Fruit fly (Drosophila melanogaster) whole organism, embryonic: Measurements from ENCODE around the gene p24-2.
A peak's percentile ranks its signal among the peaks of the same experiment; 100 is the strongest.

Experiments
- Adf1 ChIP-seq: fragments of 200-800 bp; sonication (Bioruptor generic); IDR thresholded peaks from 2 replicates; pipeline ENCODE4 v1.3.6; 2022; ENCODE audit warnings: missing biosample characterization, missing genetic modification characterization
- Antp ChIP-seq: fragments of 200-800 bp; sonication (Bioruptor generic); optimal IDR thresholded peaks from 3 replicates; lab custom pipeline; 2016; ENCODE audit warnings: missing biosample characterization, missing genetic modification characterization
- Atf3 ChIP-seq: fragments of 200-800 bp; sonication (Bioruptor generic); optimal IDR thresholded peaks from 3 replicates; lab custom pipeline; 2016; ENCODE audit warnings: missing biosample characterization, missing genetic modification characterization
- Atf6 ChIP-seq: fragments of 200-800 bp; sonication (Bioruptor generic); IDR thresholded peaks from 2 replicates; pipeline ENCODE4 v1.3.6; 2022; ENCODE audit warnings: missing biosample characterization, missing genetic modification characterization
- Awh ChIP-seq: fragments of 200-800 bp; sonication (Bioruptor generic); IDR thresholded peaks from 2 replicates; pipeline ENCODE4, ENCODE4 v1.3.6; 2022; ENCODE audit warnings: missing biosample characterization, missing genetic modification characterization
- Bteb2 ChIP-seq: fragments of 200-800 bp; sonication (Bioruptor generic); optimal IDR thresholded peaks from 2 replicates; lab custom pipeline; 2016; ENCODE audit warnings: missing biosample characterization, missing genetic modification characterization
- CG13287 ChIP-seq: fragments of 200-800 bp; sonication (Bioruptor generic); IDR thresholded peaks from 2 replicates; pipeline ENCODE4 v1.3.6; 2022; ENCODE audit warnings: missing biosample characterization, missing genetic modification characterization; ENCODE audit not compliant: partially characterized antibody
- CG1602 ChIP-seq: fragments of 200-800 bp; sonication (Bioruptor generic); optimal IDR thresholded peaks from 3 replicates; lab custom pipeline; 2016; ENCODE audit warnings: missing biosample characterization, missing genetic modification characterization
- CG1647 ChIP-seq: fragments of 200-800 bp; sonication (Bioruptor generic); optimal IDR thresholded peaks from 3 replicates; lab custom pipeline; 2016; ENCODE audit warnings: missing biosample characterization, missing genetic modification characterization
- CG17359 ChIP-seq: fragments of 200-800 bp; sonication (Bioruptor generic); optimal IDR thresholded peaks from 3 replicates; lab custom pipeline; 2018; ENCODE audit warnings: missing biosample characterization, mild to moderate bottlenecking, missing genetic modification characterization, moderate library complexity
- CG2120 ChIP-seq: fragments of 200-800 bp; sonication (Bioruptor generic); optimal IDR thresholded peaks from 3 replicates; lab custom pipeline; 2016; ENCODE audit warnings: missing biosample characterization, missing genetic modification characterization
- CG31388 ChIP-seq: fragments of 200-800 bp; sonication (Bioruptor generic); optimal IDR thresholded peaks from 2 replicates; lab custom pipeline; 2016; ENCODE audit warnings: missing biosample characterization, missing genetic modification characterization
- CG33557 ChIP-seq: fragments of 200-800 bp; sonication (Bioruptor generic); optimal IDR thresholded peaks from 2 replicates; lab custom pipeline; 2019; ENCODE audit warnings: missing biosample characterization, mild to moderate bottlenecking, missing genetic modification characterization, moderate library complexity
- CG3847 ChIP-seq: fragments of 200-800 bp; sonication (Bioruptor generic); IDR thresholded peaks from 2 replicates; pipeline ENCODE4 v1.3.6; 2022; ENCODE audit warnings: missing biosample characterization, missing genetic modification characterization
- CG5180 ChIP-seq: fragments of 200-800 bp; sonication (Bioruptor generic); optimal IDR thresholded peaks from 3 replicates; lab custom pipeline; 2017; ENCODE audit warnings: missing biosample characterization, missing genetic modification characterization, mild to moderate bottlenecking, moderate library complexity, missing genetic modification reagents
- CG7839 ChIP-seq: fragments of 200-800 bp; sonication (Bioruptor generic); optimal IDR thresholded peaks from 3 replicates; lab custom pipeline; 2018; ENCODE audit warnings: missing biosample characterization, mild to moderate bottlenecking, missing genetic modification characterization, moderate library complexity
- CG9215 ChIP-seq: fragments of 200-800 bp; sonication (Bioruptor generic); IDR thresholded peaks from 2 replicates; pipeline ENCODE4 v1.3.6; 2022; ENCODE audit warnings: missing biosample characterization, missing genetic modification characterization
- CG9797 ChIP-seq: fragments of 200-800 bp; sonication (Bioruptor generic); optimal IDR thresholded peaks from 3 replicates; lab custom pipeline; 2018; ENCODE audit warnings: missing biosample characterization, mild to moderate bottlenecking, missing genetic modification characterization
- CoRest ChIP-seq: fragments of 200-800 bp; sonication (Bioruptor generic); optimal IDR thresholded peaks from 3 replicates; lab custom pipeline; 2018; ENCODE audit warnings: missing biosample characterization, mild to moderate bottlenecking, missing genetic modification characterization, moderate library complexity
- D ChIP-seq, 2 experiments: fragments of 200-800 bp in 1 of 2; fragments of >200 bp in 1 of 2; sonication (Bioruptor generic) in 1 of 2; optimal IDR thresholded peaks; 2 replicates in 1 of 2; 3 replicates in 1 of 2; lab custom pipeline; 2017; ENCODE audit warnings: mild to moderate bottlenecking in 1 of 2, missing biosample characterization in 1 of 2, missing genetic modification characterization in 1 of 2, missing genetic modification reagents in 1 of 2
- D19A ChIP-seq: fragments of 200-800 bp; optimal IDR thresholded peaks from 3 replicates; lab custom pipeline; 2019; ENCODE audit warnings: missing biosample characterization, mild to moderate bottlenecking, missing genetic modification characterization, moderate library complexity
- Eip74EF ChIP-seq, 2 experiments: fragments of 200-800 bp in 1 of 2; fragments of >200 bp in 1 of 2; sonication (Bioruptor generic) in 1 of 2; optimal IDR thresholded peaks; 2 replicates each; lab custom pipeline; 2017 to 2019; ENCODE audit warnings: missing biosample characterization in 2 of 2, missing genetic modification characterization in 2 of 2, mild to moderate bottlenecking in 1 of 2, moderate library complexity in 1 of 2
- Hey ChIP-seq: fragments of 200-800 bp; sonication (Bioruptor generic); optimal IDR thresholded peaks from 3 replicates; lab custom pipeline; 2018; ENCODE audit warnings: missing biosample characterization, mild to moderate bottlenecking, missing genetic modification characterization
- Hmr ChIP-seq: fragments of 200-800 bp; sonication (Bioruptor generic); optimal IDR thresholded peaks from 3 replicates; lab custom pipeline; 2017; ENCODE audit warnings: mild to moderate bottlenecking, missing biosample characterization, missing genetic modification reagents, missing genetic modification characterization
- Hr39 ChIP-seq: fragments of >200 bp; optimal IDR thresholded peaks from 2 replicates; lab custom pipeline; 2017
- Nf-YA ChIP-seq: fragments of 200-800 bp; sonication (Bioruptor generic); IDR thresholded peaks from 2 replicates; pipeline ENCODE4 v1.3.6; 2022; ENCODE audit warnings: missing biosample characterization, missing genetic modification characterization
- Nf-YC ChIP-seq: fragments of 200-800 bp; optimal IDR thresholded peaks from 3 replicates; lab custom pipeline; 2019; ENCODE audit warnings: missing biosample characterization, mild to moderate bottlenecking, missing genetic modification characterization, moderate library complexity
- PHDP ChIP-seq: fragments of 200-800 bp; sonication (Bioruptor generic); optimal IDR thresholded peaks from 3 replicates; lab custom pipeline; 2018; ENCODE audit warnings: missing biosample characterization, mild to moderate bottlenecking, missing genetic modification characterization, moderate library complexity
- Pdp1 ChIP-seq, 2 experiments: fragments of 200-800 bp; sonication (Bioruptor generic); optimal IDR thresholded peaks; 3 replicates each; lab custom pipeline; 2016; ENCODE audit warnings: missing biosample characterization in 2 of 2, missing genetic modification characterization in 2 of 2, mild to moderate bottlenecking in 1 of 2, moderate library complexity in 1 of 2
- Ravus ChIP-seq: fragments of 200-800 bp; sonication (Bioruptor generic); IDR thresholded peaks from 2 replicates; pipeline ENCODE4 v1.3.6; 2022; ENCODE audit warnings: missing biosample characterization, missing genetic modification characterization
- Scr ChIP-seq: fragments of 200-800 bp; sonication (Bioruptor generic); IDR thresholded peaks from 2 replicates; pipeline ENCODE4 v1.3.6; 2022; ENCODE audit warnings: missing biosample characterization, missing genetic modification characterization; ENCODE audit not compliant: partially characterized antibody
- Six4 ChIP-seq: fragments of 200-800 bp; sonication (Bioruptor generic); optimal IDR thresholded peaks from 2 replicates; lab custom pipeline; 2016; ENCODE audit warnings: missing biosample characterization, missing genetic modification characterization
- Sry-δ ChIP-seq: fragments of 200-800 bp; sonication (Bioruptor generic); optimal IDR thresholded peaks from 2 replicates; lab custom pipeline; 2016; ENCODE audit warnings: missing biosample characterization, missing genetic modification characterization
- Vsx1 ChIP-seq: fragments of 200-800 bp; sonication (Bioruptor generic); optimal IDR thresholded peaks from 2 replicates; lab custom pipeline; 2017; ENCODE audit warnings: missing biosample characterization, mild to moderate bottlenecking, missing genetic modification characterization, missing genetic modification reagents
- bbx ChIP-seq: fragments of 200-800 bp; sonication (Bioruptor generic); IDR thresholded peaks from 2 replicates; pipeline ENCODE4 v1.3.6; 2022; ENCODE audit warnings: missing biosample characterization, missing genetic modification characterization; ENCODE audit not compliant: partially characterized antibody
- cg ChIP-seq: fragments of 200-800 bp; sonication (Bioruptor generic); optimal IDR thresholded peaks from 3 replicates; lab custom pipeline; 2019; ENCODE audit warnings: missing biosample characterization, mild to moderate bottlenecking, missing genetic modification characterization, moderate library complexity
- chinmo ChIP-seq: fragments of 200-800 bp; sonication (Bioruptor generic); IDR thresholded peaks from 4 replicates; pipeline ENCODE4 v1.3.6; 2022; ENCODE audit warnings: missing biosample characterization, missing genetic modification characterization; ENCODE audit not compliant: partially characterized antibody
- cwo ChIP-seq: fragments of 200-800 bp; sonication (Bioruptor generic); optimal IDR thresholded peaks from 3 replicates; lab custom pipeline; 2017; ENCODE audit warnings: missing biosample characterization, missing genetic modification characterization, mild to moderate bottlenecking, moderate library complexity, missing genetic modification reagents
- dan ChIP-seq: fragments of 200-800 bp; sonication (Bioruptor generic); IDR thresholded peaks from 2 replicates; pipeline ENCODE4 v1.3.6; 2022; ENCODE audit warnings: missing biosample characterization, missing genetic modification characterization
- danr ChIP-seq: fragments of 200-800 bp; sonication (Bioruptor generic); IDR thresholded peaks from 2 replicates; pipeline ENCODE4 v1.3.6; 2022; ENCODE audit warnings: missing biosample characterization, missing genetic modification characterization
- gfzf ChIP-seq: fragments of 200-800 bp; sonication (Bioruptor generic); optimal IDR thresholded peaks from 2 replicates; lab custom pipeline; 2016; ENCODE audit warnings: missing biosample characterization, mild to moderate bottlenecking, missing genetic modification characterization, moderate library complexity
- jumu ChIP-seq: fragments of 200-800 bp; sonication (Bioruptor generic); optimal IDR thresholded peaks from 3 replicates; lab custom pipeline; 2016; ENCODE audit warnings: missing biosample characterization, missing genetic modification characterization
- kah ChIP-seq: fragments of 200-800 bp; sonication (Bioruptor generic); optimal IDR thresholded peaks from 2 replicates; lab custom pipeline; 2018; ENCODE audit warnings: missing biosample characterization, mild to moderate bottlenecking, missing genetic modification characterization
- luna ChIP-seq: fragments of 200-800 bp; sonication (Bioruptor generic); optimal IDR thresholded peaks from 2 replicates; lab custom pipeline; 2016; ENCODE audit warnings: missing biosample characterization, missing genetic modification characterization
- mld ChIP-seq: fragments of 200-800 bp; sonication (Bioruptor generic); IDR thresholded peaks from 3 replicates; pipeline ENCODE4 v1.3.6; 2022; ENCODE audit warnings: missing biosample characterization, missing genetic modification characterization; ENCODE audit not compliant: partially characterized antibody
- peb ChIP-seq: fragments of 200-800 bp; sonication (Bioruptor generic); IDR thresholded peaks from 2 replicates; pipeline ENCODE4 v1.3.6; 2022; ENCODE audit warnings: missing biosample characterization, missing genetic modification characterization
- sima ChIP-seq: fragments of 200-800 bp; sonication (Bioruptor generic); optimal IDR thresholded peaks from 2 replicates; lab custom pipeline; 2016; ENCODE audit warnings: missing biosample characterization, missing genetic modification characterization
- vfl ChIP-seq: fragments of 200-800 bp; sonication (Bioruptor generic); optimal IDR thresholded peaks from 2 replicates; lab custom pipeline; 2016; ENCODE audit warnings: missing biosample characterization, missing genetic modification characterization
- wek ChIP-seq: fragments of 200-800 bp; sonication (Bioruptor generic); optimal IDR thresholded peaks from 3 replicates; lab custom pipeline; 2018; ENCODE audit warnings: missing biosample characterization, mild to moderate bottlenecking, missing genetic modification characterization, moderate library complexity
- z ChIP-seq: fragments of 200-800 bp; sonication (Bioruptor generic); IDR thresholded peaks from 3 replicates; pipeline ENCODE4 v1.3.6; 2022; ENCODE audit warnings: missing biosample characterization, missing genetic modification characterization

The p24-2 gene

dm6 chr3R:9701148-9701703 is 8.6 kb upstream of the p24-2 start (continued):
- TF ChIP-seq CoRest (tag; lab: Kevin White, UChicago) (peak; percentile 27), danr (GFP tag; lab: Robert Waterston, UW) (no peak), kah (GFP tag; lab: Kevin White, UChicago) (no peak), wek (GFP tag; lab: Kevin White, UChicago) (peak; percentile 55), Adf1 (GFP tag; lab: Robert Waterston, UW) (no peak), CG31388 (GFP tag; lab: Kevin White, UChicago) (no peak), mld (GFP tag; lab: Robert Waterston, UW) (no peak), Hey (tag; lab: Kevin White, UChicago) (no peak), Ravus (GFP tag; lab: Robert Waterston, UW) (no peak), CG17359 (tag; lab: Kevin White, UChicago) (peak; percentile 51), dan (GFP tag; lab: Robert Waterston, UW) (no peak), Nf-YC (tag; lab: Kevin White, UChicago) (no peak), D19A (tag; lab: Kevin White, UChicago) (no peak), Sry-δ (no peak), cwo (GFP tag; lab: Kevin White, UChicago) (peak; percentile 10), luna (GFP tag; lab: Kevin White, UChicago) (peak; percentile 34), Awh (GFP tag; lab: Robert Waterston, UW) (no peak), Eip74EF (GFP tag; optimal IDR thresholded peaks at IDR 0.05; lab: Kevin White, UChicago) (peak in 1 of 2 experiments; percentile 51), CG3847 (GFP tag; lab: Robert Waterston, UW) (no peak), CG13287 (GFP tag; lab: Robert Waterston, UW) (no peak), CG2120 (GFP tag; lab: Kevin White, UChicago) (peak; percentile 38), cg (no peak), Atf6 (GFP tag; lab: Robert Waterston, UW) (no peak), CG1602 (GFP tag; lab: Kevin White, UChicago) (no peak), Bteb2 (GFP tag; lab: Kevin White, UChicago) (no peak), D (optimal IDR thresholded peaks at IDR 0.05; lab: Kevin White, UChicago) (no peak), D (GFP tag; optimal IDR thresholded peaks at IDR 0.05; lab: Kevin White, UChicago) (no peak), CG9797 (GFP tag; lab: Kevin White, UChicago) (no peak), chinmo (GFP tag; lab: Robert Waterston, UW) (no peak), CG5180 (GFP tag; lab: Kevin White, UChicago) (peak; percentile 45), PHDP (tag; lab: Kevin White, UChicago) (peak; percentile 32), Hmr (GFP tag; lab: Kevin White, UChicago) (peak; percentile 44), peb (no peak), sima (GFP tag; lab: Kevin White, UChicago) (no peak), Scr (no peak), z (GFP tag; lab: Robert Waterston, UW) (no peak), jumu (GFP tag; lab: Kevin White, UChicago) (no peak), bbx (GFP tag; lab: Robert Waterston, UW) (no peak), Nf-YA (no peak), Pdp1 (GFP tag; optimal IDR thresholded peaks at IDR 0.05; lab: Kevin White, UChicago) (peak; percentile 8 to 91), Hr39 (lab: Kevin White, UChicago) (no peak), Vsx1 (GFP tag; lab: Kevin White, UChicago) (peak; percentile 22), Atf3 (no peak), CG7839 (tag; lab: Kevin White, UChicago) (no peak), vfl (GFP tag; lab: Kevin White, UChicago) (no peak), Antp (no peak), CG33557 (GFP tag; lab: Kevin White, UChicago) (no peak), Six4 (GFP tag; lab: Kevin White, UChicago) (no peak), CG1647 (GFP tag; lab: Kevin White, UChicago) (peak; percentile 33), CG9215 (GFP tag; lab: Robert Waterston, UW) (no peak), gfzf (GFP tag; lab: Kevin White, UChicago) (no peak)
